Worm (Caenorhabditis elegans) whole organism, midembryonic: ENCODE results near the gene C30A5.10.

Experiments
- T22C8.4 ChIP-seq: fragments of 200-800 bp; sonication (Bioruptor generic); IDR thresholded peaks from 2 replicates; pipeline ENCODE4 v1.3.6; 2022; ENCODE audit warnings: missing genetic modification characterization, missing compliant biosample characterization
- cog-1 ChIP-seq: sonication (generic microtip); optimal IDR thresholded peaks from 2 replicates; lab custom pipeline; 2016; ENCODE audit warnings: missing genetic modification characterization, missing compliant biosample characterization
- flt-1 ChIP-seq: fragments of 200-800 bp; sonication (Bioruptor generic); IDR thresholded peaks from 2 replicates; pipeline ENCODE4 v1.3.6; 2022; ENCODE audit warnings: missing genetic modification characterization, missing compliant biosample characterization
- klf-2 ChIP-seq: fragments of 200-800 bp; sonication (Bioruptor generic); conservative IDR thresholded peaks from 2 replicates; pipeline ENCODE4 v1.3.6; 2022; ENCODE audit warnings: missing genetic modification reagents, missing genetic modification characterization, missing compliant biosample characterization
- med-1 ChIP-seq: sonication (generic microtip); optimal IDR thresholded peaks from 2 replicates; lab custom pipeline; 2017; ENCODE audit warnings: missing genetic modification characterization, mild to moderate bottlenecking, missing compliant biosample characterization, antibody characterized with exemption, missing genetic modification reagents; ENCODE audit not compliant: insufficient read depth
- ref-1 ChIP-seq: fragments of 200-800 bp; sonication (Bioruptor generic); conservative IDR thresholded peaks from 2 replicates; pipeline ENCODE4 v1.3.6; 2022; ENCODE audit warnings: missing genetic modification reagents, missing genetic modification characterization, missing compliant biosample characterization
- tab-1 ChIP-seq: fragments of 200-800 bp; sonication (Bioruptor generic); IDR thresholded peaks from 2 replicates; pipeline ENCODE4 v1.3.6; 2022; ENCODE audit warnings: missing genetic modification characterization, missing compliant biosample characterization
- ztf-23 ChIP-seq: fragments of 200-800 bp; sonication (Bioruptor generic); IDR thresholded peaks from 2 replicates; pipeline ENCODE4 v1.3.6; 2022; ENCODE audit warnings: missing genetic modification reagents, missing genetic modification characterization, missing compliant biosample characterization
- ztf-29 ChIP-seq: fragments of 200-800 bp; sonication (Bioruptor generic); IDR thresholded peaks from 2 replicates; pipeline ENCODE4 v1.3.6; 2022; ENCODE audit warnings: missing genetic modification reagents, missing genetic modification characterization, missing compliant biosample characterization

Gene C30A5.10

ce11 chrIII:8209775-8210174 is at the start of gene C30A5.10:
C30A5.10 (minus strand) TSS chrIII:8209875.
- TF ChIP-seq ztf-29 (GFP tag; lab: Robert Waterston, UW) (no peak), tab-1 (no peak), med-1 (no peak), ref-1 (GFP tag; lab: Robert Waterston, UW) (no peak), flt-1 (GFP tag; lab: Robert Waterston, UW) (no peak), klf-2 (GFP tag; lab: Robert Waterston, UW) (no peak), T22C8.4 (GFP tag; lab: Robert Waterston, UW) (no peak)

ce11 chrIII:8258045-8258444 is 48.4 kb upstream of the C30A5.10 start, which contains the start of gene ncr-2:
ncr-2 (plus strand) TSS chrIII:8258345.
- TF ChIP-seq flt-1 (GFP tag; lab: Robert Waterston, UW) (no peak), ztf-23 (no peak), cog-1 (tag; lab: Kevin White, UChicago) (no peak), T22C8.4 (GFP tag; lab: Robert Waterston, UW) (no peak), ref-1 (GFP tag; lab: Robert Waterston, UW) (no peak), ztf-29 (GFP tag; lab: Robert Waterston, UW) (no peak), klf-2 (GFP tag; lab: Robert Waterston, UW) (no peak), tab-1 (no peak), med-1 (no peak)

- TF ChIP-seq T22C8.4 (GFP tag; lab: Robert Waterston, UW) (no peak), cog-1 (tag; lab: Kevin White, UChicago) (no peak), ztf-29 (GFP tag; lab: Robert Waterston, UW) (no peak), klf-2 (GFP tag; lab: Robert Waterston, UW) (no peak), ztf-23 (no peak), med-1 (no peak), ref-1 (GFP tag; lab: Robert Waterston, UW) (no peak), tab-1 (no peak), flt-1 (GFP tag; lab: Robert Waterston, UW) (no peak)
Observed at ce11 chrIII:8254938-8255337, 45.3 kb upstream of the C30A5.10 start, which contains the start of gene F09G8.5. F09G8.5 (plus strand) TSS chrIII:8254975.

- TF ChIP-seq ref-1 (GFP tag; lab: Robert Waterston, UW) (no peak), cog-1 (tag; lab: Kevin White, UChicago) (no peak), flt-1 (GFP tag; lab: Robert Waterston, UW) (0 out of 2 replicates have a peak, but pooled peaks have one; percentile 33), med-1 (no peak), tab-1 (no peak), T22C8.4 (GFP tag; lab: Robert Waterston, UW) (no peak), ztf-23 (peak; percentile 73), klf-2 (GFP tag; lab: Robert Waterston, UW) (no peak)
Observed at ce11 chrIII:8250007-8250683, 40.5 kb upstream of the C30A5.10 start, which contains the start of gene knl-1. knl-1 (plus strand) TSS chrIII:8250632.

- TF ChIP-seq med-1 (no peak), flt-1 (GFP tag; lab: Robert Waterston, UW) (no peak), cog-1 (tag; lab: Kevin White, UChicago) (no peak), klf-2 (GFP tag; lab: Robert Waterston, UW) (no peak), ref-1 (GFP tag; lab: Robert Waterston, UW) (no peak), ztf-29 (GFP tag; lab: Robert Waterston, UW) (no peak), tab-1 (no peak), T22C8.4 (GFP tag; lab: Robert Waterston, UW) (no peak), ztf-23 (no peak)
Observed at ce11 chrIII:8249381-8249780, 39.7 kb upstream of the C30A5.10 start, which contains the start of the genes C02F5.10 and C02F5.2. C02F5.10 (minus strand) TSS chrIII:8249481. C02F5.2 (plus strand) TSS chrIII:8249619.

ce11 chrIII:8247051-8247450 is 37.4 kb upstream of the C30A5.10 start, which contains the start of gene C02F5.13:
C02F5.13 (plus strand) TSS chrIII:8247351.
- no peak for TF ChIP-seq ztf-29 (GFP tag; lab: Robert Waterston, UW)
- no peak for TF ChIP-seq klf-2 (GFP tag; lab: Robert Waterston, UW)
- TF ChIP-seq cog-1 (tag; lab: Kevin White, UChicago): no peak
- TF ChIP-seq T22C8.4 (GFP tag; lab: Robert Waterston, UW): no peak
- TF ChIP-seq med-1: no peak
- TF ChIP-seq tab-1: no peak
- TF ChIP-seq ref-1 (GFP tag; lab: Robert Waterston, UW): no peak
- TF ChIP-seq flt-1 (GFP tag; lab: Robert Waterston, UW): no peak
- no peak for TF ChIP-seq ztf-23

ce11 chrIII:8245591-8245990 is 35.9 kb upstream of the C30A5.10 start, which contains the start of gene C02F5.3:
C02F5.3 (plus strand) TSS chrIII:8245891.
- TF ChIP-seq klf-2 (GFP tag; lab: Robert Waterston, UW) (no peak), flt-1 (GFP tag; lab: Robert Waterston, UW) (no peak), ztf-29 (GFP tag; lab: Robert Waterston, UW) (no peak), cog-1 (tag; lab: Kevin White, UChicago) (no peak), tab-1 (no peak)

ce11 chrIII:8244052-8244451 is 34.4 kb upstream of the C30A5.10 start, which contains the start of the genes pbs-6 and cids-1:
pbs-6 (minus strand) TSS chrIII:8244092.
cids-1 (plus strand) TSS chrIII:8244445.
- TF ChIP-seq ztf-23: no peak
- no peak for TF ChIP-seq ztf-29 (GFP tag; lab: Robert Waterston, UW)

- TF ChIP-seq tab-1 (no peak), cog-1 (tag; lab: Kevin White, UChicago) (no peak), T22C8.4 (GFP tag; lab: Robert Waterston, UW) (no peak)
Observed at ce11 chrIII:8242809-8243208, 33.1 kb upstream of the C30A5.10 start, which contains the start of gene C02F5.12. C02F5.12 (minus strand) TSS chrIII:8243029.

- TF ChIP-seq ztf-23: no peak
- no peak for TF ChIP-seq ztf-29 (GFP tag; lab: Robert Waterston, UW)
- TF ChIP-seq cog-1 (tag; lab: Kevin White, UChicago): no peak
- TF ChIP-seq ref-1 (GFP tag; lab: Robert Waterston, UW): no peak
- TF ChIP-seq med-1: no peak
- TF ChIP-seq flt-1 (GFP tag; lab: Robert Waterston, UW): no peak
- TF ChIP-seq klf-2 (GFP tag; lab: Robert Waterston, UW): no peak
- TF ChIP-seq T22C8.4 (GFP tag; lab: Robert Waterston, UW): no peak
Observed at ce11 chrIII:8240948-8241347, 31.3 kb upstream of the C30A5.10 start.
